Fruit fly (Drosophila melanogaster): ENCODE data around the gene alpha-Est10.

The alpha-Est10 gene

DNA sequence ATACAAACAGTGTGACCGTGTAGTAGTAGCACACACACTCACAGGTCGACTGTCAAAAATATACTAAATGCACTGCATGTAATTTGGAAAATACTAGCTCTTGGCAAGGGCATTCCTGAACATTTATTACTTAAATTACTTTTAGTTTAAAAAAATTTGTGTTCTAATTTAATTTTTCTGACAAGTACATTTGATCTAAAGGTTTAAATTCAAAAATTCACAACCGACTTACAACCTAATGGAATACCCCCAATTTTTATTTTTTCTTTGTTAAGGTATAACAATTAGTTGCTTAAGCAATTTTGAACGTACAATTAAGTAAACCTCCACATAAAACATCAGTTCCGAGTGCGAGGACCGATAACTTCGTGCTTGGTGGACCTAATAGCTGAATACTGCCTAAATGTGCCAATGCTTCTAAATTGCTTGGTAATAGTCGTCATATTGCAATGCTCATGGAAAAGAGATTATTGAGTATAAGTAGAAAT is 19.8 kb downstream of the alpha-Est10 start, which contains the start of gene CG1142 (continued):
- TF ChIP-seq Dll (GFP tag; IDR thresholded peaks at IDR 0.05; ENCODE audit: partially characterized antibody) (no peak), CG31388 (GFP tag; optimal IDR thresholded peaks at IDR 0.05) (peak; percentile 96), Blimp-1 (GFP tag; optimal IDR thresholded peaks at IDR 0.05) (peak; percentile 97), sisA (GFP tag; IDR thresholded peaks at IDR 0.05) (peak; percentile 93), Hr51 (GFP tag; optimal IDR thresholded peaks at IDR 0.05) (peak; percentile 96 to 99), CG14050 (GFP tag; IDR thresholded peaks at IDR 0.05) (peak; percentile 98), wor (GFP tag; IDR thresholded peaks at IDR 0.05) (peak; percentile 96), repo (GFP tag; optimal IDR thresholded peaks at IDR 0.05) (peak; percentile 91), dm (GFP tag; optimal IDR thresholded peaks at IDR 0.05) (peak; percentile 94), nerfin-1 (tag; optimal IDR thresholded peaks at IDR 0.05) (peak; percentile 98), gcm (GFP tag; optimal IDR thresholded peaks at IDR 0.05) (peak; percentile 99), CG13123 (GFP tag; optimal IDR thresholded peaks at IDR 0.05) (peak; percentile 96), CG1792 (GFP tag; optimal IDR thresholded peaks at IDR 0.05) (peak; percentile 94), CG34422 (GFP tag; IDR thresholded peaks at IDR 0.05) (peak; percentile 99), HmgZ (tag; optimal IDR thresholded peaks at IDR 0.05) (peak; percentile 98), Optix (GFP tag; IDR thresholded peaks at IDR 0.05) (peak; percentile 64; the same call in 2 of the 3 replicates), Dip3 (GFP tag; optimal IDR thresholded peaks at IDR 0.05) (peak; percentile 96), rib (GFP tag; IDR thresholded peaks at IDR 0.05) (peak; percentile 97), ap (GFP tag; IDR thresholded peaks at IDR 0.05) (peak; percentile 99), CG2129 (GFP tag; IDR thresholded peaks at IDR 0.05; ENCODE audit: partially characterized antibody) (no peak), Camta (GFP tag; optimal IDR thresholded peaks at IDR 0.05) (peak; percentile 93), corto (GFP tag; optimal IDR thresholded peaks at IDR 0.05) (peak; percentile 58), CG6689 (GFP tag; IDR thresholded peaks at IDR 0.05) (peak; percentile 98), Ets65A (GFP tag) (peak; percentile 98), Sox100B (GFP tag; optimal IDR thresholded peaks at IDR 0.05) (peak; percentile 98), CG7928 (GFP tag; optimal IDR thresholded peaks at IDR 0.05) (peak; percentile 81), CG2116 (GFP tag; optimal IDR thresholded peaks at IDR 0.05) (peak; percentile 89), CG12942 (GFP tag; optimal IDR thresholded peaks at IDR 0.05) (peak; percentile 97), CG2678 (tag; optimal IDR thresholded peaks at IDR 0.05) (peak; percentile 99), Spps (tag; optimal IDR thresholded peaks at IDR 0.05) (peak; percentile 99), Dip2 (GFP tag; IDR thresholded peaks at IDR 0.05) (peak; percentile 67; the same call in 1 of the 2 replicates), HLH54F (GFP tag; optimal IDR thresholded peaks at IDR 0.05) (peak; percentile 95), vnd (GFP tag; IDR thresholded peaks at IDR 0.05; ENCODE audit: partially characterized antibody) (no peak), jing (GFP tag; optimal IDR thresholded peaks at IDR 0.05) (peak; percentile 94), chm (GFP tag; IDR thresholded peaks at IDR 0.05) (peak; percentile 99), NC2α (GFP tag; optimal IDR thresholded peaks at IDR 0.05) (peak; percentile 95), ro (GFP tag; IDR thresholded peaks at IDR 0.05) (peak; percentile 94), kay (GFP tag; optimal IDR thresholded peaks at IDR 0.05) (peak; percentile 95), Atf6 (GFP tag; IDR thresholded peaks at IDR 0.05) (peak; percentile 98), CG12071 (GFP tag; optimal IDR thresholded peaks at IDR 0.05) (peak; percentile 97), CG12769 (tag; optimal IDR thresholded peaks at IDR 0.05) (peak; percentile 98), Awh (GFP tag; IDR thresholded peaks at IDR 0.05) (peak; percentile 99), CG18011 (GFP tag; optimal IDR thresholded peaks at IDR 0.05) (peak; percentile 89), pho (GFP tag; optimal IDR thresholded peaks at IDR 0.05) (peak; percentile 97), CG33213 (GFP tag; optimal IDR thresholded peaks at IDR 0.05) (peak; percentile 93), tin (GFP tag; optimal IDR thresholded peaks at IDR 0.05) (peak; percentile 98), CG18599 (GFP tag; optimal IDR thresholded peaks at IDR 0.05) (peak; percentile 98), CG8478 (optimal IDR thresholded peaks at IDR 0.05) (no peak), disco-r (GFP tag; optimal IDR thresholded peaks at IDR 0.05) (peak; percentile 97), odd (GFP tag; optimal IDR thresholded peaks at IDR 0.05) (peak; percentile 95), CG6272 (GFP tag; IDR thresholded peaks at IDR 0.05) (peak; percentile 90)
